Worm (Caenorhabditis elegans) whole organism, young adult: Measurements from ENCODE around the gene srlf-10.

Experiments used
- B0019.2 ChIP-seq: fragments of 200-800 bp; sonication (Bioruptor generic); conservative IDR thresholded peaks from 2 replicates; pipeline ENCODE4 v1.3.6; 2022; ENCODE audit warnings: missing genetic modification reagents, missing genetic modification characterization, missing compliant biosample characterization
- B0336.3 ChIP-seq: fragments of 200-800 bp; sonication (Bioruptor generic); IDR thresholded peaks from 2 replicates; pipeline ENCODE4 v1.3.6; 2022; ENCODE audit warnings: missing genetic modification characterization, missing compliant biosample characterization
- F22D6.2 ChIP-seq: sonication (generic microtip); optimal IDR thresholded peaks from 2 replicates; lab custom pipeline; 2016; ENCODE audit warnings: mild to moderate bottlenecking, missing genetic modification characterization, missing compliant biosample characterization
- F33H1.4 ChIP-seq: fragments of 200-800 bp; sonication (Bioruptor generic); IDR thresholded peaks from 2 replicates; pipeline ENCODE4 v1.3.6; 2022; ENCODE audit warnings: missing genetic modification reagents, missing genetic modification characterization, missing compliant biosample characterization
- F57A8.1 ChIP-seq: fragments of 200-800 bp; sonication (Bioruptor generic); optimal IDR thresholded peaks from 2 replicates; lab custom pipeline; 2018; ENCODE audit warnings: mild to moderate bottlenecking, missing genetic modification characterization, moderate library complexity, missing compliant biosample characterization
- T26A5.8 ChIP-seq: sonication (generic microtip); optimal IDR thresholded peaks from 2 replicates; lab custom pipeline; 2016; ENCODE audit warnings: missing genetic modification characterization, missing compliant biosample characterization
- Y53F4B.3 ChIP-seq: fragments of 200-800 bp; sonication (Bioruptor generic); IDR thresholded peaks from 2 replicates; pipeline ENCODE4 v1.3.6; 2022; ENCODE audit warnings: missing genetic modification reagents, missing genetic modification characterization, missing compliant biosample characterization
- Y79H2A.3 ChIP-seq: fragments of 200-800 bp; sonication (Bioruptor generic); conservative IDR thresholded peaks from 2 replicates; pipeline ENCODE4 v1.3.6; 2022; ENCODE audit warnings: missing genetic modification reagents, missing genetic modification characterization, missing compliant biosample characterization
- bed-1 ChIP-seq: fragments of 200-800 bp; sonication (Bioruptor generic); IDR thresholded peaks from 2 replicates; pipeline ENCODE4 v1.3.6; 2022; ENCODE audit warnings: missing genetic modification reagents, missing genetic modification characterization, missing compliant biosample characterization
- bed-2 ChIP-seq: fragments of 200-800 bp; sonication (Bioruptor generic); IDR thresholded peaks from 2 replicates; pipeline ENCODE4 v1.3.6; 2022; ENCODE audit warnings: missing genetic modification reagents, missing genetic modification characterization, missing compliant biosample characterization
- ceh-79 ChIP-seq: sonication (generic microtip); optimal IDR thresholded peaks from 2 replicates; lab custom pipeline; 2017; ENCODE audit warnings: mild to moderate bottlenecking, missing genetic modification characterization, missing compliant biosample characterization
- dpff-1 ChIP-seq: sonication (generic microtip); optimal IDR thresholded peaks from 2 replicates; lab custom pipeline; 2017; ENCODE audit warnings: mild to moderate bottlenecking, missing genetic modification characterization, missing compliant biosample characterization
- egl-44 ChIP-seq: fragments of 200-800 bp; sonication (Bioruptor generic); IDR thresholded peaks from 2 replicates; pipeline ENCODE4 v1.3.6; 2022; ENCODE audit warnings: missing genetic modification reagents, missing genetic modification characterization, missing compliant biosample characterization
- egrh-3 ChIP-seq: fragments of 200-800 bp; sonication (Bioruptor generic); IDR thresholded peaks from 2 replicates; pipeline ENCODE4 v1.3.6; 2022; ENCODE audit warnings: missing genetic modification reagents, missing genetic modification characterization, missing compliant biosample characterization
- ets-4 ChIP-seq: fragments of 200-800 bp; sonication (Bioruptor generic); optimal IDR thresholded peaks from 2 replicates; lab custom pipeline; 2018; ENCODE audit warnings: mild to moderate bottlenecking, missing genetic modification characterization, missing compliant biosample characterization
- gei-17 ChIP-seq: fragments of 200-800 bp; sonication (Bioruptor generic); optimal IDR thresholded peaks from 2 replicates; lab custom pipeline; 2018; ENCODE audit warnings: mild to moderate bottlenecking, missing genetic modification characterization, missing compliant biosample characterization
- him-1 ChIP-seq: sonication (generic microtip); optimal IDR thresholded peaks from 2 replicates; lab custom pipeline; 2016; ENCODE audit warnings: missing genotype, missing genetic modification reagents, missing genetic modification characterization, missing compliant biosample characterization
- hmg-1.2 ChIP-seq: fragments of 200-800 bp; sonication (Bioruptor generic); IDR thresholded peaks from 2 replicates; pipeline ENCODE4 v1.3.6; 2022; ENCODE audit warnings: missing genetic modification reagents, missing genetic modification characterization, missing compliant biosample characterization
- hmg-20 ChIP-seq: fragments of 200-800 bp; sonication (Bioruptor generic); IDR thresholded peaks from 2 replicates; pipeline ENCODE4 v1.3.6; 2022; ENCODE audit warnings: missing genetic modification reagents, missing genetic modification characterization, missing compliant biosample characterization
- let-607 ChIP-seq, 2 experiments: fragments of 200-800 bp in 1 of 2; sonication (Bioruptor generic) in 1 of 2; sonication (generic microtip) in 1 of 2; optimal IDR thresholded peaks; 2 replicates each; lab custom pipeline; 2016 to 2018; ENCODE audit warnings: mild to moderate bottlenecking in 2 of 2, missing compliant biosample characterization in 2 of 2, missing genetic modification characterization in 2 of 2, moderate library complexity in 2 of 2, missing genotype in 1 of 2
- lin-40 ChIP-seq: sonication (generic microtip); optimal IDR thresholded peaks from 2 replicates; lab custom pipeline; 2016; ENCODE audit warnings: missing genetic modification characterization, mild to moderate bottlenecking, missing compliant biosample characterization, missing genotype, missing genetic modification reagents
- lin-54 ChIP-seq: fragments of 200-800 bp; sonication (Bioruptor generic); optimal IDR thresholded peaks from 2 replicates; lab custom pipeline; 2018; ENCODE audit warnings: mild to moderate bottlenecking, missing genetic modification characterization, missing compliant biosample characterization
- lsl-1 ChIP-seq: fragments of 200-800 bp; sonication (Bioruptor generic); optimal IDR thresholded peaks from 2 replicates; lab custom pipeline; 2018; ENCODE audit warnings: mild to moderate bottlenecking, missing genetic modification characterization, moderate library complexity, missing compliant biosample characterization
- mes-4 ChIP-seq: sonication (generic microtip); optimal IDR thresholded peaks from 2 replicates; lab custom pipeline; 2016; ENCODE audit warnings: missing genotype, missing genetic modification characterization, missing compliant biosample characterization
- nfyb-1 ChIP-seq: fragments of 200-800 bp; sonication (Bioruptor generic); IDR thresholded peaks from 2 replicates; pipeline ENCODE4 v1.3.6; 2022; ENCODE audit warnings: missing genetic modification reagents, missing genetic modification characterization, missing compliant biosample characterization
- nhr-179 ChIP-seq: sonication (generic microtip); optimal IDR thresholded peaks from 2 replicates; lab custom pipeline; 2016; ENCODE audit warnings: mild to moderate bottlenecking, missing genetic modification characterization, missing compliant biosample characterization
- pbrm-1 ChIP-seq: fragments of 200-800 bp; sonication (Bioruptor generic); IDR thresholded peaks from 2 replicates; pipeline ENCODE4 v1.3.6; 2022; ENCODE audit warnings: missing genetic modification reagents, missing genetic modification characterization, missing compliant biosample characterization
- repo-1 ChIP-seq: sonication (generic microtip); optimal IDR thresholded peaks from 2 replicates; lab custom pipeline; 2017; ENCODE audit warnings: mild to moderate bottlenecking, missing genetic modification characterization, missing compliant biosample characterization
- rpc-1 ChIP-seq, 2 experiments: fragments of 150-350 bp in 1 of 2; sonication (generic microtip) in 1 of 2; optimal IDR thresholded peaks; 2 replicates each; lab custom pipeline; 2014 to 2018; ENCODE audit warnings: missing biosample characterization in 1 of 2, missing genetic modification characterization in 1 of 2, missing genetic modification reagents in 1 of 2, missing genotype in 1 of 2
- sdz-38 ChIP-seq: sonication (generic microtip); optimal IDR thresholded peaks from 2 replicates; lab custom pipeline; 2016; ENCODE audit warnings: missing genotype, missing genetic modification characterization, missing compliant biosample characterization
- tbp1 ChIP-seq: fragments of 200-800 bp; sonication (Bioruptor generic); optimal IDR thresholded peaks from 2 replicates; lab custom pipeline; 2018; ENCODE audit warnings: mild to moderate bottlenecking, missing genetic modification characterization, missing compliant biosample characterization
- tlf-1 ChIP-seq: fragments of 200-800 bp; sonication (Bioruptor generic); optimal IDR thresholded peaks from 2 replicates; lab custom pipeline; 2018; ENCODE audit warnings: mild to moderate bottlenecking, missing genetic modification characterization, missing compliant biosample characterization
- unc-62 ChIP-seq: fragments of 150-350 bp; optimal IDR thresholded peaks from 2 replicates; lab custom pipeline; 2014; ENCODE audit warnings: missing biosample characterization, missing genetic modification reagents, missing genetic modification characterization
- xnd-1 ChIP-seq: sonication (generic microtip); optimal IDR thresholded peaks from 2 replicates; lab custom pipeline; 2016; ENCODE audit warnings: missing genotype, missing genetic modification reagents, missing genetic modification characterization, missing compliant biosample characterization
- ztf-22 ChIP-seq: fragments of 200-800 bp; sonication (Bioruptor generic); optimal IDR thresholded peaks from 2 replicates; lab custom pipeline; 2018; ENCODE audit warnings: mild to moderate bottlenecking, missing genetic modification characterization, moderate library complexity, missing compliant biosample characterization
- ztf-25 ChIP-seq: fragments of 200-800 bp; sonication (Bioruptor generic); IDR thresholded peaks from 2 replicates; pipeline ENCODE4 v1.3.6; 2022; ENCODE audit warnings: missing genetic modification reagents, missing genetic modification characterization, missing compliant biosample characterization
- ztf-3 ChIP-seq: fragments of 200-800 bp; sonication (Bioruptor generic); optimal IDR thresholded peaks from 2 replicates; lab custom pipeline; 2018; ENCODE audit warnings: mild to moderate bottlenecking, missing genetic modification characterization, missing compliant biosample characterization

srlf-10 gene

DNA sequence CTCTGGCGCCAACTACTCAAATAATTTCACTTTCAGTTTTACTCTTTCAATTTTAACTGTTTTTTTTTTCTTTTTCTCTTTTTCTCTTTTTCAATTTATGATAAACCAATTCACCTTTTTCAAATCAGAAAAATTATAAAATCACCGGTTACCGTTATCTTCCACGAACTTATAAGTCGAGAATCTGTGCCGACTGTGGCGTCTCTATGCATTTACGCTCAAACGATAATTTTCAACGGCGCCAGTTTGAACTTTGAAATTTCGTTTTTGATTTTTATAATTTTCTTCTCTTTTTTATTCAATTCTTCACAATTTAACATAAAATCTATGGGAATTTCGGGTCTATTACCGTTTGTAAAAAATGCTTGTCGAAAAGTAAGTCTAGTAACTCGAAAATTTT is 21.4 kb downstream of the srlf-10 start, which contains the start of gene exo-1 (continued):
- no peak for TF ChIP-seq B0336.3 (GFP tag; lab: Robert Waterston, UW)
- TF ChIP-seq Y53F4B.3 (GFP tag; lab: Robert Waterston, UW): no peak
- no peak for TF ChIP-seq bed-1
- no peak for TF ChIP-seq gei-17
- no peak for TF ChIP-seq ztf-22
- TF ChIP-seq egl-44 (GFP tag; lab: Robert Waterston, UW): no peak
- TF ChIP-seq ztf-25 (GFP tag; lab: Robert Waterston, UW): no peak
- TF ChIP-seq bed-2 (GFP tag; lab: Robert Waterston, UW): no peak
- no peak for TF ChIP-seq Y79H2A.3 (GFP tag; lab: Robert Waterston, UW)
- no peak for TF ChIP-seq F57A8.1 (GFP tag; lab: Kevin White, UChicago)
- no peak for TF ChIP-seq ztf-3 (GFP tag; lab: Kevin White, UChicago)
- TF ChIP-seq lin-54 (GFP tag; lab: Kevin White, UChicago): peak; percentile 82
- no peak; the same call in 1 of the 2 replicates for TF ChIP-seq hmg-1.2
- TF ChIP-seq tbp1 (GFP tag; lab: Kevin White, UChicago): peak; percentile 31
- no peak for TF ChIP-seq dpff-1 (tag; lab: Kevin White, UChicago)
- no peak for TF ChIP-seq rpc-1 (optimal IDR thresholded peaks at IDR 0.05; lab: Kevin White, UChicago)
- TF ChIP-seq rpc-1 (tag; optimal IDR thresholded peaks at IDR 0.05; lab: Kevin White, UChicago): no peak
- TF ChIP-seq nhr-179 (tag; lab: Kevin White, UChicago): no peak
- no peak for TF ChIP-seq T26A5.8
- no peak for TF ChIP-seq repo-1 (tag; lab: Kevin White, UChicago)
- no peak for TF ChIP-seq unc-62 (GFP tag; lab: Kevin White, UChicago)
- no peak for TF ChIP-seq sdz-38 (tag; lab: Kevin White, UChicago)
- TF ChIP-seq ceh-79 (tag; lab: Kevin White, UChicago): no peak
- TF ChIP-seq tlf-1 (GFP tag; lab: Kevin White, UChicago): no peak
- TF ChIP-seq ets-4 (GFP tag; lab: Kevin White, UChicago): no peak
- TF ChIP-seq lin-40: no peak
- TF ChIP-seq hmg-20: no peak
- TF ChIP-seq egrh-3: 0 out of 2 replicates have a peak, but pooled peaks have one; percentile 18
- no peak for TF ChIP-seq mes-4 (tag; lab: Kevin White, UChicago)

ce11 chrIII:13426036-13426435 is 24.0 kb downstream of the srlf-10 start, which contains the start of gene cope-1:
cope-1 (plus strand) TSS chrIII:13426264.
- TF ChIP-seq pbrm-1 (GFP tag; lab: Robert Waterston, UW): no peak
- no peak for TF ChIP-seq F57A8.1 (GFP tag; lab: Kevin White, UChicago)
- no peak for TF ChIP-seq B0019.2 (GFP tag; lab: Robert Waterston, UW)
- TF ChIP-seq let-607 (tag; optimal IDR thresholded peaks at IDR 0.05; lab: Kevin White, UChicago): peak in 1 of 2 experiments; percentile 61
- TF ChIP-seq nfyb-1: no peak

- TF ChIP-seq F22D6.2 (tag; lab: Kevin White, UChicago) (no peak), xnd-1 (tag; lab: Kevin White, UChicago) (peak; percentile 21), lsl-1 (GFP tag; lab: Kevin White, UChicago) (peak; percentile 75), him-1 (peak; percentile 30), F33H1.4 (GFP tag; lab: Robert Waterston, UW) (peak; percentile 52; the same call in 1 of the 2 replicates)
Measured at ce11 chrIII:13427817-13428216, 25.8 kb downstream of the srlf-10 start.
